Worm (Caenorhabditis elegans) whole organism, mixed stage, embryonic: ENCODE data around the gene T16G12.8.

ENCODE experiments used
- bed-3 ChIP-seq: fragments of 200-800 bp; sonication (Bioruptor generic); optimal IDR thresholded peaks from 3 replicates; lab custom pipeline; 2018; ENCODE audit warnings: mild to moderate bottlenecking, missing genetic modification characterization, moderate library complexity, missing compliant biosample characterization
- blmp-1 ChIP-seq: fragments of 150-350 bp; optimal IDR thresholded peaks from 2 replicates; lab custom pipeline; 2014; ENCODE audit warnings: missing biosample characterization, missing genetic modification characterization
- ceh-39 ChIP-seq: fragments of 150-350 bp; optimal IDR thresholded peaks from 2 replicates; lab custom pipeline; 2014; ENCODE audit warnings: missing biosample characterization, missing genetic modification characterization
- ceh-83 ChIP-seq: fragments of 200-800 bp; sonication (Bioruptor generic); optimal IDR thresholded peaks from 2 replicates; lab custom pipeline; 2018; ENCODE audit warnings: mild to moderate bottlenecking, missing genetic modification characterization, missing compliant biosample characterization
- ces-1 ChIP-seq: fragments of 150-350 bp; optimal IDR thresholded peaks from 2 replicates; lab custom pipeline; 2014; ENCODE audit warnings: missing biosample characterization, missing genetic modification reagents, missing genetic modification characterization
- cnd-1 ChIP-seq: fragments of 200-800 bp; sonication (Bioruptor generic); optimal IDR thresholded peaks from 2 replicates; lab custom pipeline; 2018; ENCODE audit warnings: mild to moderate bottlenecking, missing genetic modification characterization, missing compliant biosample characterization
- drap-1 ChIP-seq: fragments of 200-800 bp; sonication (Bioruptor generic); optimal IDR thresholded peaks from 3 replicates; lab custom pipeline; 2018; ENCODE audit warnings: mild to moderate bottlenecking, missing genetic modification characterization, missing compliant biosample characterization
- elt-1 ChIP-seq: sonication (generic microtip); optimal IDR thresholded peaks from 2 replicates; lab custom pipeline; 2017; ENCODE audit warnings: missing genetic modification characterization, mild to moderate bottlenecking, missing compliant biosample characterization, antibody characterized with exemption, moderate library complexity, borderline replicate concordance; ENCODE audit not compliant: insufficient read depth
- elt-3 ChIP-seq: fragments of 150-350 bp; optimal IDR thresholded peaks from 2 replicates; lab custom pipeline; 2014; ENCODE audit warnings: missing biosample characterization, missing genetic modification characterization
- flh-1 ChIP-seq: fragments of 200-800 bp; sonication (Bioruptor generic); optimal IDR thresholded peaks from 2 replicates; lab custom pipeline; 2018; ENCODE audit warnings: mild to moderate bottlenecking, missing genetic modification characterization, moderate library complexity, missing compliant biosample characterization
- ham-2 ChIP-seq: fragments of 200-800 bp; sonication (Bioruptor generic); optimal IDR thresholded peaks from 2 replicates; lab custom pipeline; 2018; ENCODE audit warnings: mild to moderate bottlenecking, missing genetic modification characterization, missing compliant biosample characterization
- hlh-1 ChIP-seq: fragments of 150-350 bp; optimal IDR thresholded peaks from 2 replicates; lab custom pipeline; 2014; ENCODE audit warnings: missing biosample characterization, missing genetic modification reagents, missing genetic modification characterization
- lin-13 ChIP-seq: fragments of 150-350 bp; optimal IDR thresholded peaks from 2 replicates; lab custom pipeline; 2014; ENCODE audit warnings: missing biosample characterization, missing genetic modification characterization
- lin-32 ChIP-seq: fragments of 200-800 bp; sonication (Bioruptor generic); optimal IDR thresholded peaks from 2 replicates; lab custom pipeline; 2018; ENCODE audit warnings: mild to moderate bottlenecking, missing genetic modification characterization, missing compliant biosample characterization
- lsy-2 ChIP-seq: fragments of 150-350 bp; optimal IDR thresholded peaks from 2 replicates; lab custom pipeline; 2014; ENCODE audit warnings: missing biosample characterization, missing genetic modification characterization
- mab-5 ChIP-seq: fragments of 150-350 bp; optimal IDR thresholded peaks from 2 replicates; lab custom pipeline; 2014; ENCODE audit warnings: missing biosample characterization, missing genetic modification characterization
- mep-1 ChIP-seq: fragments of 150-350 bp; optimal IDR thresholded peaks from 2 replicates; lab custom pipeline; 2017; ENCODE audit warnings: missing biosample characterization, missing genetic modification reagents, missing genetic modification characterization, inconsistent platforms
- mls-2 ChIP-seq: sonication (generic microtip); optimal IDR thresholded peaks from 2 replicates; lab custom pipeline; 2016; ENCODE audit warnings: mild to moderate bottlenecking, missing genetic modification characterization, moderate library complexity, missing compliant biosample characterization
- nhr-12 ChIP-seq: fragments of 150-350 bp; optimal IDR thresholded peaks from 2 replicates; lab custom pipeline; 2014; ENCODE audit warnings: missing biosample characterization, missing genetic modification characterization
- nhr-2 ChIP-seq: fragments of 150-350 bp; optimal IDR thresholded peaks from 2 replicates; lab custom pipeline; 2014; ENCODE audit warnings: missing biosample characterization, missing genetic modification characterization
- nhr-237 ChIP-seq: fragments of 150-350 bp; optimal IDR thresholded peaks from 2 replicates; lab custom pipeline; 2014; ENCODE audit warnings: missing biosample characterization, missing genetic modification characterization
- nhr-28 ChIP-seq: fragments of 150-350 bp; optimal IDR thresholded peaks from 2 replicates; lab custom pipeline; 2014; ENCODE audit warnings: missing biosample characterization, missing genetic modification characterization
- nhr-76 ChIP-seq: sonication (generic microtip); optimal IDR thresholded peaks from 2 replicates; lab custom pipeline; 2017; ENCODE audit warnings: missing biosample characterization, missing genetic modification characterization
- pha-4 ChIP-seq: fragments of 150-350 bp; optimal IDR thresholded peaks from 2 replicates; lab custom pipeline; 2018; ENCODE audit warnings: missing biosample characterization, missing genetic modification reagents, missing genetic modification characterization
- sem-2 ChIP-seq: fragments of 200-800 bp; sonication (Bioruptor generic); optimal IDR thresholded peaks from 2 replicates; lab custom pipeline; 2018; ENCODE audit warnings: mild to moderate bottlenecking, missing genetic modification characterization, missing compliant biosample characterization
- snpc-4 ChIP-seq: fragments of 150-350 bp; optimal IDR thresholded peaks from 2 replicates; lab custom pipeline; 2014; ENCODE audit warnings: missing biosample characterization, missing genetic modification characterization
- sptf-1 ChIP-seq: sonication (generic microtip); optimal IDR thresholded peaks from 2 replicates; lab custom pipeline; 2017; ENCODE audit warnings: mild to moderate bottlenecking, missing genetic modification characterization, moderate library complexity, missing compliant biosample characterization
- tbx-8 ChIP-seq: fragments of 200-800 bp; sonication (Bioruptor generic); optimal IDR thresholded peaks from 2 replicates; lab custom pipeline; 2018; ENCODE audit warnings: mild to moderate bottlenecking, missing genetic modification characterization, moderate library complexity, missing compliant biosample characterization
- unc-120 ChIP-seq: sonication (generic microtip); optimal IDR thresholded peaks from 2 replicates; lab custom pipeline; 2017; ENCODE audit warnings: missing genetic modification characterization, missing compliant biosample characterization; ENCODE audit not compliant: poor library complexity, severe bottlenecking
- unc-39 ChIP-seq: fragments of 150-350 bp; optimal IDR thresholded peaks from 2 replicates; lab custom pipeline; 2014; ENCODE audit warnings: missing biosample characterization, missing genetic modification characterization
- unc-62 ChIP-seq: fragments of 150-350 bp; optimal IDR thresholded peaks from 2 replicates; lab custom pipeline; 2014; ENCODE audit warnings: missing biosample characterization, missing genetic modification reagents, missing genetic modification characterization
- zip-8 ChIP-seq: fragments of 150-350 bp; optimal IDR thresholded peaks from 2 replicates; lab custom pipeline; 2014; ENCODE audit warnings: missing biosample characterization, missing genetic modification characterization
- ztf-11 ChIP-seq: fragments of 150-350 bp; optimal IDR thresholded peaks from 2 replicates; lab custom pipeline; 2014; ENCODE audit warnings: missing biosample characterization, missing genetic modification characterization

Gene T16G12.8

ce11 chrIII:10025989-10026388 is 33.1 kb upstream of the T16G12.8 start, which contains the start of gene ins-22:
Gene ins-22, plus strand, starts transcription at chrIII:10026289.
- TF ChIP-seq flh-1 (no peak), bed-3 (GFP tag; lab: Kevin White, UChicago) (no peak), zip-8 (tag; lab: Kevin White, UChicago) (no peak), snpc-4 (no peak), unc-39 (tag; lab: Kevin White, UChicago) (no peak), sptf-1 (tag; lab: Kevin White, UChicago) (no peak), elt-1 (tag; lab: Kevin White, UChicago) (no peak), nhr-12 (tag; lab: Kevin White, UChicago) (no peak), blmp-1 (no peak), pha-4 (tag; lab: Kevin White, UChicago) (no peak), nhr-237 (no peak)

- TF ChIP-seq elt-1 (tag; lab: Kevin White, UChicago) (no peak), nhr-12 (tag; lab: Kevin White, UChicago) (no peak), mab-5 (tag; lab: Kevin White, UChicago) (no peak), cnd-1 (tag; lab: Kevin White, UChicago) (no peak), lin-13 (tag; lab: Kevin White, UChicago) (no peak), mep-1 (tag; lab: Kevin White, UChicago) (no peak), blmp-1 (no peak), flh-1 (no peak), unc-120 (tag; lab: Kevin White, UChicago) (no peak), hlh-1 (no peak), mls-2 (tag; lab: Kevin White, UChicago) (no peak), nhr-28 (tag; lab: Kevin White, UChicago) (no peak), bed-3 (GFP tag; lab: Kevin White, UChicago) (no peak), tbx-8 (GFP tag; lab: Kevin White, UChicago) (no peak), unc-62 (GFP tag; lab: Kevin White, UChicago) (no peak), sem-2 (no peak), pha-4 (tag; lab: Kevin White, UChicago) (no peak), lsy-2 (tag; lab: Kevin White, UChicago) (no peak)
- TF ChIP-seq, all 35 proteins: peak for 0
These were observed 31.2 kb upstream of the T16G12.8 start, which contains the start of gene ins-23 for ce11 chrIII:10027947-10028346. Gene ins-23, plus strand, starts transcription at chrIII:10028247.

- no peak for TF ChIP-seq ztf-11 (tag; lab: Kevin White, UChicago)
- no peak for TF ChIP-seq ham-2 (GFP tag; lab: Kevin White, UChicago)
- no peak for TF ChIP-seq drap-1 (GFP tag; lab: Kevin White, UChicago)
- no peak for TF ChIP-seq lin-13 (tag; lab: Kevin White, UChicago)
- no peak for TF ChIP-seq nhr-76
- TF ChIP-seq ceh-83 (GFP tag; lab: Kevin White, UChicago), result no peak
- no peak for TF ChIP-seq nhr-237
These were observed 28.6 kb upstream of the T16G12.8 start, which contains the start of gene M04D8.4 for ce11 chrIII:10030549-10030948. Gene M04D8.4, minus strand, starts transcription at chrIII:10030649.

- TF ChIP-seq nhr-28 (tag; lab: Kevin White, UChicago), result no peak
- TF ChIP-seq mep-1 (tag; lab: Kevin White, UChicago), result no peak
- TF ChIP-seq ceh-39, result no peak
- TF ChIP-seq nhr-2, result no peak
- no peak for TF ChIP-seq drap-1 (GFP tag; lab: Kevin White, UChicago)
- no peak for TF ChIP-seq sptf-1 (tag; lab: Kevin White, UChicago)
- TF ChIP-seq ces-1 (GFP tag; lab: Kevin White, UChicago), result no peak
- TF ChIP-seq mls-2 (tag; lab: Kevin White, UChicago), result no peak
- no peak for TF ChIP-seq lin-32 (GFP tag; lab: Kevin White, UChicago)
- TF ChIP-seq pha-4 (tag; lab: Kevin White, UChicago), result no peak
- TF ChIP-seq hlh-1, result no peak
- no peak for TF ChIP-seq nhr-12 (tag; lab: Kevin White, UChicago)
- no peak for TF ChIP-seq nhr-237
- TF ChIP-seq sem-2, result no peak
- no peak for TF ChIP-seq ceh-83 (GFP tag; lab: Kevin White, UChicago)
- no peak for TF ChIP-seq nhr-76
- no peak for TF ChIP-seq elt-3 (tag; lab: Kevin White, UChicago)
These were observed 25.9 kb upstream of the T16G12.8 start, which contains the start of gene M04D8.5 for ce11 chrIII:10033213-10033612. Gene M04D8.5, minus strand, starts transcription at chrIII:10033313.
